Fruit fly (Drosophila melanogaster) whole organism, wandering third instar larva: ENCODE data around the gene saturn.

Experiments used
- Abd-B ChIP-seq: fragments of >200 bp; optimal IDR thresholded peaks from 2 replicates; lab custom pipeline; 2017; ENCODE audit warnings: missing biosample characterization, missing genetic modification characterization
- CG32264 ChIP-seq: fragments of 200-800 bp; sonication (Bioruptor generic); optimal IDR thresholded peaks from 2 replicates; lab custom pipeline; 2016; ENCODE audit warnings: missing biosample characterization, missing genetic modification characterization
- CG9705 ChIP-seq: fragments of 200-800 bp; sonication (Bioruptor generic); optimal IDR thresholded peaks from 2 replicates; lab custom pipeline; 2018; ENCODE audit warnings: missing biosample characterization, mild to moderate bottlenecking, missing genetic modification characterization
- CrebA ChIP-seq: fragments of 200-800 bp; sonication (Bioruptor generic); optimal IDR thresholded peaks from 2 replicates; lab custom pipeline; 2016; ENCODE audit warnings: missing biosample characterization, mild to moderate bottlenecking, missing genetic modification characterization, borderline replicate concordance
- Dfd ChIP-seq: fragments of >200 bp; optimal IDR thresholded peaks from 2 replicates; lab custom pipeline; 2017; ENCODE audit warnings: missing biosample characterization, missing genetic modification characterization
- Dif ChIP-seq: fragments of 200-275, 200-300 bp; sonication (Bioruptor generic); optimal IDR thresholded peaks from 2 replicates; lab custom pipeline; 2018; ENCODE audit warnings: missing biosample characterization, missing genetic modification characterization; ENCODE audit not compliant: partially characterized antibody
- GATAd ChIP-seq: sonication (Bioruptor generic); optimal IDR thresholded peaks from 2 replicates; lab custom pipeline; 2016; ENCODE audit warnings: missing biosample characterization, missing genetic modification characterization
- HLH106 ChIP-seq: fragments of 200-800 bp; optimal IDR thresholded peaks from 3 replicates; lab custom pipeline; 2019; ENCODE audit warnings: missing biosample characterization, mild to moderate bottlenecking, missing genetic modification characterization, moderate library complexity
- Hnf4 ChIP-seq: fragments of 200-800 bp; sonication (Bioruptor generic); optimal IDR thresholded peaks from 2 replicates; lab custom pipeline; 2016; ENCODE audit warnings: missing biosample characterization, mild to moderate bottlenecking, missing genetic modification characterization
- Hr78 ChIP-seq: fragments of >200 bp; optimal IDR thresholded peaks from 2 replicates; lab custom pipeline; 2017; ENCODE audit warnings: missing biosample characterization, missing genetic modification characterization
- Hr83 ChIP-seq: fragments of 200-300 bp; sonication (Bioruptor generic); optimal IDR thresholded peaks from 2 replicates; lab custom pipeline; 2016; ENCODE audit warnings: missing biosample characterization, mild to moderate bottlenecking, missing genetic modification characterization, moderate library complexity; ENCODE audit not compliant: poor library complexity, severe bottlenecking
- Jra ChIP-seq: sonication (Bioruptor generic); optimal IDR thresholded peaks from 2 replicates; lab custom pipeline; 2016; ENCODE audit warnings: missing biosample characterization, missing genetic modification characterization
- Mio ChIP-seq: sonication (Bioruptor generic); optimal IDR thresholded peaks from 2 replicates; lab custom pipeline; 2016; ENCODE audit warnings: missing biosample characterization, missing genetic modification characterization
- Myc ChIP-seq: fragments of >200 bp; optimal IDR thresholded peaks from 2 replicates; lab custom pipeline; 2017
- N ChIP-seq: fragments of >200 bp; optimal IDR thresholded peaks from 2 replicates; lab custom pipeline; 2018; ENCODE audit warnings: missing biosample characterization, missing external identifiers, missing genetic modification characterization
- OdsH ChIP-seq: fragments of 200-800 bp; sonication (Bioruptor generic); optimal IDR thresholded peaks from 2 replicates; lab custom pipeline; 2016; ENCODE audit warnings: missing biosample characterization, mild to moderate bottlenecking, missing genetic modification characterization
- Rel ChIP-seq, 2 experiments: fragments of 200-800 bp; sonication (Bioruptor generic) in 1 of 2; optimal IDR thresholded peaks; 2 replicates in 1 of 2; 3 replicates in 1 of 2; lab custom pipeline; 2016 to 2019; ENCODE audit warnings: mild to moderate bottlenecking in 2 of 2, missing biosample characterization in 2 of 2, missing genetic modification characterization in 2 of 2, moderate library complexity in 1 of 2
- Sp1 ChIP-seq: fragments of 200-800 bp; sonication (Bioruptor generic); optimal IDR thresholded peaks from 3 replicates; lab custom pipeline; 2019; ENCODE audit warnings: missing biosample characterization, mild to moderate bottlenecking, missing genetic modification characterization, moderate library complexity
- Vsx2 ChIP-seq: fragments of 200-300, 225-300 bp; sonication (Bioruptor generic); optimal IDR thresholded peaks from 2 replicates; lab custom pipeline; 2018; ENCODE audit warnings: missing biosample characterization, missing genetic modification characterization; ENCODE audit not compliant: partially characterized antibody
- br ChIP-seq: fragments of 200-800 bp; sonication (Bioruptor generic); optimal IDR thresholded peaks from 2 replicates; lab custom pipeline; 2016; ENCODE audit warnings: missing biosample characterization, missing genetic modification characterization
- dl ChIP-seq, 2 experiments: fragments of 175-275, 200-275 bp in 1 of 2; fragments of 200-275 bp in 1 of 2; sonication (Bioruptor generic); optimal IDR thresholded peaks; lab custom pipeline; 2018; ENCODE audit warnings: mild to moderate bottlenecking in 2 of 2, missing biosample characterization in 2 of 2, missing genetic modification characterization in 2 of 2, moderate library complexity in 2 of 2; ENCODE audit not compliant: partially characterized antibody in 2 of 2, insufficient read depth in 1 of 2
- dsf ChIP-seq: sonication (Bioruptor generic); optimal IDR thresholded peaks from 2 replicates; lab custom pipeline; 2016; ENCODE audit warnings: missing biosample characterization, missing genetic modification characterization, borderline replicate concordance
- ey ChIP-seq: fragments of 200-800 bp; sonication (Bioruptor generic); optimal IDR thresholded peaks from 2 replicates; lab custom pipeline; 2016; ENCODE audit warnings: missing biosample characterization, missing genetic modification characterization
- foxo ChIP-seq, 2 experiments: fragments of 200-800 bp; sonication (Bioruptor generic); optimal IDR thresholded peaks; 2 replicates in 1 of 2; 3 replicates in 1 of 2; lab custom pipeline; 2016 to 2017; ENCODE audit warnings: missing biosample characterization in 2 of 2, missing genetic modification characterization in 2 of 2
- fru ChIP-seq: fragments of 200-800 bp; sonication (Bioruptor generic); optimal IDR thresholded peaks from 3 replicates; lab custom pipeline; 2016; ENCODE audit warnings: missing biosample characterization, mild to moderate bottlenecking, missing genetic modification characterization
- h ChIP-seq: fragments of 200-800 bp; sonication (Bioruptor generic); optimal IDR thresholded peaks from 3 replicates; lab custom pipeline; 2016; ENCODE audit warnings: missing biosample characterization, mild to moderate bottlenecking, missing genetic modification characterization
- jim ChIP-seq: fragments of 175-275, 200-325 bp; sonication (Bioruptor generic); optimal IDR thresholded peaks from 2 replicates; lab custom pipeline; 2016; ENCODE audit warnings: missing biosample characterization, mild to moderate bottlenecking, missing genetic modification characterization
- lola ChIP-seq: fragments of >200 bp; optimal IDR thresholded peaks from 2 replicates; lab custom pipeline; 2017; ENCODE audit warnings: missing biosample characterization, missing genetic modification characterization
- pan ChIP-seq: fragments of >200 bp; optimal IDR thresholded peaks from 2 replicates; lab custom pipeline; 2017
- psq ChIP-seq: fragments of 200-800 bp; sonication (Bioruptor generic); optimal IDR thresholded peaks from 3 replicates; lab custom pipeline; 2017; ENCODE audit warnings: missing biosample characterization, mild to moderate bottlenecking, missing genetic modification characterization, moderate library complexity
- rgr ChIP-seq: fragments of 200-800 bp; sonication (Bioruptor generic); optimal IDR thresholded peaks from 3 replicates; lab custom pipeline; 2016; ENCODE audit warnings: missing biosample characterization, mild to moderate bottlenecking, missing genetic modification characterization
- sv ChIP-seq: fragments of 200-800 bp; sonication (Bioruptor generic); optimal IDR thresholded peaks from 3 replicates; lab custom pipeline; 2016; ENCODE audit warnings: missing biosample characterization, missing genetic modification characterization
- tai ChIP-seq: sonication (Bioruptor generic); optimal IDR thresholded peaks from 2 replicates; lab custom pipeline; 2016; ENCODE audit warnings: missing biosample characterization, missing genetic modification characterization
- usp ChIP-seq: fragments of >200 bp; optimal IDR thresholded peaks from 2 replicates; lab custom pipeline; 2017; ENCODE audit warnings: missing biosample characterization, missing genetic modification characterization
- woc ChIP-seq: sonication (Bioruptor generic); optimal IDR thresholded peaks from 2 replicates; lab custom pipeline; 2016; ENCODE audit warnings: missing biosample characterization, mild to moderate bottlenecking, missing genetic modification characterization

saturn gene

DNA sequence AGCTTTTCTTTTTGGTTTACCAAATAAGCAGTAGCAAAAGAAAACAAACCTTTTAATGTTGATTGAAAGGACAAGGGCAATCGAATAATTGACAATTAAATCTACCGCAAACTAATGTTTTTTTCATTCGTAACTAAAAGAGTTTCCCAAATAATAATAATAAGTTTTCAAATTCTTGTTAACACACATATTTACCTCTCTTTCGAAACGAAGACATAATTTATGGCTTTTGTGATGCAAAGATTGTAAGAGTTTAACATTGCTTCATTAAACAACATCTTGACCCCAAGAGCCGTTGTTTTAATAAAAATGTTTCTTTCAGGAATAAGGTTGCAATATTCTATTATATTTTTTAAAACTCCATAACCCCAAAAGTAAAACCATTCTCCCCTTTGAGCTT lies 24.6 kb upstream of the saturn start, which contains the start of gene D:
Gene D, minus strand, starts transcription at position 101 of the 400 bp plus-strand sequence.
- TF ChIP-seq jim (no peak), Rel (GFP tag; optimal IDR thresholded peaks at IDR 0.05; lab: Kevin White, UChicago) (no peak), Rel (tag; optimal IDR thresholded peaks at IDR 0.05; lab: Kevin White, UChicago) (no peak), Dfd (GFP tag; lab: Kevin White, UChicago) (no peak), Mio (GFP tag; lab: Kevin White, UChicago) (no peak), usp (no peak), CG32264 (no peak), dsf (no peak), Dif (GFP tag; lab: Kevin White, UChicago) (no peak), Hr83 (GFP tag; lab: Kevin White, UChicago) (no peak), Hnf4 (GFP tag; lab: Kevin White, UChicago) (no peak), Sp1 (GFP tag; lab: Kevin White, UChicago) (no peak), psq (GFP tag; lab: Kevin White, UChicago) (no peak), Vsx2 (GFP tag; lab: Kevin White, UChicago) (no peak), rgr (GFP tag; lab: Kevin White, UChicago) (no peak), lola (no peak), foxo (GFP tag; optimal IDR thresholded peaks at IDR 0.05; lab: Kevin White, UChicago) (no peak), OdsH (no peak), Hr78 (GFP tag; lab: Kevin White, UChicago) (no peak)

DNA sequence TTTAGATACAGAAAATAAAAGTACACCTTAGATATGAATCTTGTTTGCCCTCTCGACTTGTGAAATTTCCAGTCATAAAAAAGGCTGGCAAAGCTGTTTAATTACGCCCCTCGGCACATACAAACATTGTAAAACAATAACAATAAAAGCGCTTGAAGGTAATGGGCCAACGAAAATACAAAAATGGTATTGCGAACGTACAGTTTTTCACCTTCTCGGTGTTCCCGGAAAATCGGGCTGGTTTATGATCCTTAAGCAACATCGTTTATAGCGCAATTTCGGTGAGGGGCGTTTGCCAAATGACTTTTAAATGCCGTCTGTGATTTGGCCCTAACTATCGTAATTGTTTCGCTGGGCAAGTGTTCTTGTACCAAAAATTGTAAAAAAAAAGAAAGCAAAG lies 18.1 kb upstream of the saturn start:
- TF ChIP-seq Hr78 (GFP tag; lab: Kevin White, UChicago) (no peak), Hnf4 (GFP tag; lab: Kevin White, UChicago) (no peak), h (no peak), N (GFP tag; lab: Kevin White, UChicago) (no peak), dsf (no peak), HLH106 (tag; lab: Kevin White, UChicago) (no peak)

DNA sequence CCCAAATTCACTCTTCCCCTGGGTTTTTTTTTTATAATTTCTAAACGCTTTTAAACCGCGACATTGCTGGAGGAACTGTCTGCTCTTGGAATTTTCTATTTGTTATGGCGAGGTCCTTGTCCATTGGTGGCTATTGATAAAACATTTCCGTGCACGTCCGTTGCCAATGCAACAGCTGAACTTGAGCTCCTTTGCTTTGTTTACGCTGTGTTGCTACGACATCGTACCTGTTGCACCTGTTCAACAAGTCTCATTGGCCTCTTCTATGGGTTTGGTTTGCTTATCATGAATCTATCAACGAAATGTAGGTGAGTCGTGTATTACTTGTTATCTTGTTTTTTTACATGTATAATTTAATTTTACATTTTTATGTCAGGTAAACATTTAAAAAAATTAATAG lies 13.7 kb upstream of the saturn start, which contains the start of gene nan:
Gene nan, minus strand, starts transcription at position 218 of the 400 bp plus-strand sequence.
- no peak for TF ChIP-seq Dfd (GFP tag; lab: Kevin White, UChicago)
- no peak for TF ChIP-seq foxo (GFP tag; optimal IDR thresholded peaks at IDR 0.05; lab: Kevin White, UChicago)
- TF ChIP-seq Hr78 (GFP tag; lab: Kevin White, UChicago), result no peak
- no peak for TF ChIP-seq CrebA (GFP tag; lab: Kevin White, UChicago)
- no peak for TF ChIP-seq Hr83 (GFP tag; lab: Kevin White, UChicago)
- no peak for TF ChIP-seq dsf
- no peak for TF ChIP-seq pan (lab: Kevin White, UChicago)
- no peak for TF ChIP-seq br
- no peak for TF ChIP-seq CG9705 (GFP tag; lab: Kevin White, UChicago)

DNA sequence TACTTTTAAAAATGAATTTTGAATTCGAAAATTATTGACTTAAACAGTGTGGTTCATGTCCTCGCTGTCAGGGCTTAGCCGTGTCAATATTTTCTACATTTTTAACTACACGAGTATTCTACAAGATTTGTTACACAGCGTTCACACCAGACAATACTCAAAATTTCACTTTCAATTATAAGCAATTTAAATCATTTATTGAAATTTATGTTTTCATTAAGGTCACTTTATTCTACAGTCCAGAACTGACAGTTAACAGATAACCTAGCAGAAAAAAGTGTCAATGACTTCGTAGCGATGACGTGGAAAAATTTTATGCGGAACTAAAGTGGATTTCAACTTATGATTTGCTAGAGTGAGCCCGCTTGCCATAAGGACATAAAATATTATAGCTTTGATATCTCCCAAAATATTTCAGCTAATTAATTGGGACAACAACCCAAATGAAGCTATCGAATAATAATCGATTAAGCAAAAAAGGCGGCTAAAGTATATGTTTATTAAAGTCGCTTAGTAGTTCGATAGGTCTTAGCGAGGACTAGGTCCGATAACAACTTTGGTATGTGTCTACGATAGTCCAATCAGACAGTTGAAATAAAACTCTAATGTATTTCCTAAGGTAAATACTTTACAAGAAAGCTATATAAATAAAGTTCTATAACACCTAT lies 13.0 kb upstream of the saturn start:
- TF ChIP-seq usp (no peak), Hnf4 (GFP tag; lab: Kevin White, UChicago) (peak; percentile 1), HLH106 (tag; lab: Kevin White, UChicago) (peak; percentile 64), fru (GFP tag; lab: Kevin White, UChicago) (peak; percentile 8), woc (GFP tag; lab: Kevin White, UChicago) (no peak), Myc (lab: Kevin White, UChicago) (no peak), OdsH (no peak), Vsx2 (GFP tag; lab: Kevin White, UChicago) (peak; percentile 99)

DNA sequence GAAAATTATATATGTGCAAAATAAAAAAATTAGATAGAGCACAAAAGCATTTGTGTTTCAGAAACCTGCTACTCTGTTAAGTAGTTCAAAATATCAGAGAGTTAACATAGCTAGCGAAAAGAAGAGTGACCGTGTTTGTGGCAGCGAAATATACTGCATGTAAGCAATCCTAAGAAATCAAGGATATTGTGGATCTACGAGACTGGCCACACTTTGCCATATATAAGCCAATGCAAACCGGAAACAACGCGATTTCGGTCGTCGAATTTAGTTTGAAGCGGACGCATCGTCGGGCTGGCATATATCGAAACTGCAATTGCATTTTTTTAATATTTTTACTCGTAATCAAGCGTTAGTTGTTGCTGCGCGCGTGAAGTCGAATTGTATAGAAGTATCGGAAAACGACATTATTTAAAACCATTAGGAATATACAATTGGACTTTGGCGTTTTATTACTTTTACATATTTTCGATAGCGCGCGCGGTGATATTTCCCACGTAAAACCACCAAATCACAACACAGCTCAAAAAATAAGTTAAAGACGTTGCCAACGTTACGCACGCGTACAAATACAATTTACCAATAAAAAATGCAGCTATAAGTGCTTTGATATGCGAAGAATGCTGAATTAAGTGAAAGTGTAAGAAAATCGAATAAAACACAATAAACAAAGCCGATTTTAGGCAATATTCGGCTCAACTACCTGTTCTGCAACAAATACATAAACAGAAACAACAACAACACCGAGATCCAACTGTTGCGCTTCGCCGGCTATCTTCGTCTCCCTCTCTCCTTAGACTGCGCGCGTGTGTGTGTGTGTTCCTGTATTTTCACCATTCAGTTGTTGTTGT lies 12.3 kb upstream of the saturn start, which contains the start of gene nuf:
Gene nuf, plus strand, starts transcription at position 246 of the 851 bp plus-strand sequence.
- no peak for TF ChIP-seq pan (lab: Kevin White, UChicago)
- peak; percentile 42 for TF ChIP-seq rgr (GFP tag; lab: Kevin White, UChicago)
- no peak for TF ChIP-seq sv (GFP tag; lab: Kevin White, UChicago)
- no peak for TF ChIP-seq Abd-B (GFP tag; lab: Kevin White, UChicago)
- TF ChIP-seq Vsx2 (GFP tag; lab: Kevin White, UChicago), result peak; percentile 63
- no peak for TF ChIP-seq Jra (GFP tag; lab: Kevin White, UChicago)
- no peak for TF ChIP-seq dsf
- TF ChIP-seq psq (GFP tag; lab: Kevin White, UChicago), result no peak
- TF ChIP-seq CG9705 (GFP tag; lab: Kevin White, UChicago), result peak; percentile 34
- TF ChIP-seq ey (GFP tag; lab: Kevin White, UChicago), result no peak
- TF ChIP-seq woc (GFP tag; lab: Kevin White, UChicago), result no peak
- peak in 1 of 2 experiments; percentile 26 for TF ChIP-seq foxo (GFP tag; optimal IDR thresholded peaks at IDR 0.05; lab: Kevin White, UChicago)
- TF ChIP-seq fru (GFP tag; lab: Kevin White, UChicago), result peak; percentile 16
- no peak for TF ChIP-seq tai (GFP tag; lab: Kevin White, UChicago)
- no peak for TF ChIP-seq jim
- TF ChIP-seq Dfd (GFP tag; lab: Kevin White, UChicago), result no peak
- TF ChIP-seq Hnf4 (GFP tag; lab: Kevin White, UChicago), result peak; percentile 34
- no peak for TF ChIP-seq Hr78 (GFP tag; lab: Kevin White, UChicago)
- TF ChIP-seq lola, result no peak
- no peak for TF ChIP-seq dl (GFP tag; optimal IDR thresholded peaks at IDR 0.05; lab: Kevin White, UChicago; ENCODE audit: insufficient read depth in 1 of 2, partially characterized antibody in 2 of 2)
- no peak for TF ChIP-seq Rel (GFP tag; optimal IDR thresholded peaks at IDR 0.05; lab: Kevin White, UChicago)
- peak; percentile 39 for TF ChIP-seq Rel (tag; optimal IDR thresholded peaks at IDR 0.05; lab: Kevin White, UChicago)
- no peak for TF ChIP-seq CrebA (GFP tag; lab: Kevin White, UChicago)
- TF ChIP-seq GATAd (GFP tag; lab: Kevin White, UChicago), result no peak
